Fruit fly (Drosophila melanogaster) Kc167 (cell line): ENCODE results near the gene Cpr78Cb.

Source experiments
- Myc ChIP-seq: fragments of >200 bp; optimal IDR thresholded peaks from 2 replicates; lab custom pipeline; 2017; ENCODE audit warnings: missing external identifiers
- Sin3A ChIP-seq: fragments of >200 bp; optimal IDR thresholded peaks from 2 replicates; lab custom pipeline; 2018; ENCODE audit warnings: missing external identifiers
- h ChIP-seq: fragments of >200 bp; optimal IDR thresholded peaks from 3 replicates; lab custom pipeline; 2018; ENCODE audit warnings: missing external identifiers
- psq ChIP-seq: fragments of >200 bp; optimal IDR thresholded peaks from 2 replicates; lab custom pipeline; 2017; ENCODE audit warnings: missing external identifiers

dm6 chr3L:21334999-21335631 is 40.8 kb downstream of the Cpr78Cb start, which contains the start of gene Tsr1:
- TF ChIP-seq Myc (lab: Kevin White, UChicago) (no peak), psq (no peak), h (lab: Kevin White, UChicago) (no peak), Sin3A (lab: Kevin White, UChicago) (no peak)
